Fruit fly (Drosophila melanogaster): ENCODE measurements around the gene CG15646.

Gene CG15646

dm6 chrX:15697581-15698208 lies 26.9 kb upstream of the CG15646 start (continued):
- TF ChIP-seq row (GFP tag; IDR thresholded peaks at IDR 0.05) (peak; percentile 97), tin (GFP tag; optimal IDR thresholded peaks at IDR 0.05) (peak; percentile 93), cato (GFP tag; optimal IDR thresholded peaks at IDR 0.05; ENCODE audit: borderline replicate concordance) (peak; percentile 78), CG2889 (GFP tag; IDR thresholded peaks at IDR 0.05) (peak; percentile 82; the same call in 2 of the 3 replicates), CG18619 (GFP tag; optimal IDR thresholded peaks at IDR 0.05) (peak; percentile 87), D19A (tag; optimal IDR thresholded peaks at IDR 0.05) (peak; percentile 82), E2f1 (GFP tag; IDR thresholded peaks at IDR 0.05) (peak; percentile 93), CG12942 (GFP tag; optimal IDR thresholded peaks at IDR 0.05) (peak; percentile 85), gem (tag; optimal IDR thresholded peaks at IDR 0.05) (peak; percentile 96), esg (GFP tag; conservative IDR thresholded peaks at IDR 0.05) (peak; percentile 93), CG34224 (GFP tag; IDR thresholded peaks at IDR 0.05; ENCODE audit: partially characterized antibody) (no peak; the same call in 2 of the 3 replicates), wdn (GFP tag; IDR thresholded peaks at IDR 0.05) (peak; percentile 87), CG3726 (GFP tag; IDR thresholded peaks at IDR 0.05) (peak; percentile 86), Med (GFP tag) (peak; percentile 91), CG9876 (GFP tag; optimal IDR thresholded peaks at IDR 0.05) (no peak), repo (GFP tag; optimal IDR thresholded peaks at IDR 0.05) (no peak), CG6683 (GFP tag; optimal IDR thresholded peaks at IDR 0.05) (peak; percentile 84), CG9215 (GFP tag; IDR thresholded peaks at IDR 0.05) (peak; percentile 89), tna (GFP tag; IDR thresholded peaks at IDR 0.05; ENCODE audit: partially characterized antibody) (no peak), Rx (GFP tag; IDR thresholded peaks at IDR 0.05) (peak; percentile 86), CG34422 (GFP tag; IDR thresholded peaks at IDR 0.05) (peak; percentile 96), fru (optimal IDR thresholded peaks at IDR 0.05) (no peak), CG31388 (GFP tag; optimal IDR thresholded peaks at IDR 0.05) (peak; percentile 80), CG10959 (GFP tag; IDR thresholded peaks at IDR 0.05) (peak; percentile 91), maf-S (GFP tag; optimal IDR thresholded peaks at IDR 0.05) (no peak), CG7271 (tag; optimal IDR thresholded peaks at IDR 0.05) (peak; percentile 79), Ssrp (tag; optimal IDR thresholded peaks at IDR 0.05) (peak; percentile 83), Elba2 (GFP tag; optimal IDR thresholded peaks at IDR 0.05) (no peak), pnt (GFP tag; optimal IDR thresholded peaks at IDR 0.05) (peak; percentile 63), Hand (GFP tag; optimal IDR thresholded peaks at IDR 0.05) (peak; percentile 81), bcd (GFP tag; optimal IDR thresholded peaks at IDR 0.05) (peak; percentile 95), CG42726 (GFP tag; IDR thresholded peaks at IDR 0.05; ENCODE audit: partially characterized antibody) (0 out of 2 replicates have a peak, but pooled peaks have one; percentile 42), CG17802 (tag; optimal IDR thresholded peaks at IDR 0.05) (peak; percentile 67), CG8281 (tag; optimal IDR thresholded peaks at IDR 0.05) (peak; percentile 81), CG4404 (GFP tag; IDR thresholded peaks at IDR 0.05) (peak; percentile 90), gcm (GFP tag; optimal IDR thresholded peaks at IDR 0.05) (peak; percentile 85), CG15514 (GFP tag; optimal IDR thresholded peaks at IDR 0.05) (peak; percentile 94), pita (GFP tag; optimal IDR thresholded peaks at IDR 0.05) (no peak), nom (GFP tag; optimal IDR thresholded peaks at IDR 0.05) (peak; percentile 65), CG10979 (tag; optimal IDR thresholded peaks at IDR 0.05) (peak; percentile 89), Hmx (GFP tag; optimal IDR thresholded peaks at IDR 0.05) (peak; percentile 57), croc (GFP tag; conservative IDR thresholded peaks at IDR 0.05) (peak; percentile 89), yki (optimal IDR thresholded peaks at IDR 0.05) (no peak), ara (GFP tag; IDR thresholded peaks at IDR 0.05) (peak; percentile 90), slp2 (GFP tag; optimal IDR thresholded peaks at IDR 0.05) (peak; percentile 43), gfzf (GFP tag; optimal IDR thresholded peaks at IDR 0.05) (no peak), CTCF (GFP tag; optimal IDR thresholded peaks at IDR 0.05) (peak; percentile 29), corto (GFP tag; optimal IDR thresholded peaks at IDR 0.05) (peak; percentile 46), kah (GFP tag; optimal IDR thresholded peaks at IDR 0.05) (peak; percentile 67), eve (GFP tag; optimal IDR thresholded peaks at IDR 0.05) (no peak), CG1233 (GFP tag; optimal IDR thresholded peaks at IDR 0.05) (peak; percentile 88)

Measured in whole organism, embryonic.